Worm (Caenorhabditis elegans) whole organism, L4 larva: ENCODE measurements around the gene nhr-102.
"Not testable (repeated sequence)": the region's sequence is repeated elsewhere in the genome, so short reads cannot be mapped to it uniquely, and the experiment has no call there.

Experiments
- F26F4.8 ChIP-seq: fragments of 200-800 bp; sonication (Bioruptor generic); conservative IDR thresholded peaks from 2 replicates; pipeline ENCODE4 v1.3.6; 2022; ENCODE audit warnings: missing genetic modification characterization, missing compliant biosample characterization
- F37D6.2 ChIP-seq: sonication (generic microtip); optimal IDR thresholded peaks from 2 replicates; lab custom pipeline; 2016; ENCODE audit warnings: mild to moderate bottlenecking, missing genetic modification characterization, missing compliant biosample characterization
- F49E8.2 ChIP-seq: sonication (generic microtip); optimal IDR thresholded peaks from 2 replicates; lab custom pipeline; 2016; ENCODE audit warnings: missing compliant biosample characterization, mild to moderate bottlenecking, missing genetic modification characterization, borderline replicate concordance
- Y105C5A.15 ChIP-seq: fragments of 200-800 bp; sonication (Bioruptor generic); IDR thresholded peaks from 2 replicates; pipeline ENCODE4 v1.3.6; 2022; ENCODE audit warnings: missing genetic modification characterization, missing compliant biosample characterization
- aly-2 ChIP-seq: sonication (generic microtip); optimal IDR thresholded peaks from 2 replicates; lab custom pipeline; 2018; ENCODE audit warnings: missing biosample characterization, missing genetic modification characterization
- ceh-20 ChIP-seq: fragments of 200-800 bp; sonication (Bioruptor generic); IDR thresholded peaks from 2 replicates; pipeline ENCODE4 v1.3.6; 2022; ENCODE audit warnings: missing genetic modification reagents, missing genetic modification characterization, missing compliant biosample characterization
- ceh-32 ChIP-seq: sonication (generic microtip); optimal IDR thresholded peaks from 2 replicates; lab custom pipeline; 2016; ENCODE audit warnings: mild to moderate bottlenecking, missing genetic modification characterization, missing compliant biosample characterization; ENCODE audit not compliant: poor library complexity
- ceh-82 ChIP-seq: sonication (generic microtip); optimal IDR thresholded peaks from 2 replicates; lab custom pipeline; 2017; ENCODE audit warnings: missing biosample characterization, missing genetic modification characterization
- daf-12 ChIP-seq: fragments of 150-350 bp; optimal IDR thresholded peaks from 2 replicates; lab custom pipeline; 2014; ENCODE audit warnings: missing biosample characterization, missing genetic modification reagents, missing genetic modification characterization
- daf-16 ChIP-seq, 3 experiments: sonication (generic microtip); optimal IDR thresholded peaks; 2 replicates each; lab custom pipeline; 2016 to 2017; ENCODE audit warnings: missing genetic modification characterization in 3 of 3, missing genetic modification reagents in 3 of 3, mild to moderate bottlenecking in 2 of 3, missing compliant biosample characterization in 2 of 3, missing biosample characterization in 1 of 3, moderate library complexity in 1 of 3
- dmd-6 ChIP-seq: fragments of 200-800 bp; sonication (Bioruptor generic); IDR thresholded peaks from 2 replicates; pipeline ENCODE4 v1.3.6; 2022; ENCODE audit warnings: missing genetic modification reagents, missing genetic modification characterization, missing compliant biosample characterization
- dmd-8 ChIP-seq: fragments of 200-800 bp; sonication (Bioruptor generic); IDR thresholded peaks from 2 replicates; pipeline ENCODE4 v1.3.6; 2022; ENCODE audit warnings: missing genetic modification characterization, missing compliant biosample characterization
- duxl-1 ChIP-seq: sonication (generic microtip); optimal IDR thresholded peaks from 2 replicates; lab custom pipeline; 2016; ENCODE audit warnings: mild to moderate bottlenecking, missing genetic modification characterization, moderate library complexity, missing compliant biosample characterization; ENCODE audit not compliant: poor library complexity
- dve-1 ChIP-seq: sonication (generic microtip); optimal IDR thresholded peaks from 2 replicates; lab custom pipeline; 2017; ENCODE audit warnings: antibody characterized with exemption, mild to moderate bottlenecking, missing genetic modification characterization, missing compliant biosample characterization; ENCODE audit not compliant: insufficient read depth
- hlh-11 ChIP-seq: fragments of 200-800 bp; sonication (Bioruptor generic); optimal IDR thresholded peaks from 2 replicates; lab custom pipeline; 2018; ENCODE audit warnings: mild to moderate bottlenecking, missing genetic modification characterization, missing compliant biosample characterization
- hlh-30 ChIP-seq: sonication (generic microtip); optimal IDR thresholded peaks from 2 replicates; lab custom pipeline; 2017; ENCODE audit warnings: antibody characterized with exemption, mild to moderate bottlenecking, missing genetic modification characterization, missing compliant biosample characterization; ENCODE audit not compliant: insufficient read depth
- jun-1 ChIP-seq: fragments of 150-350 bp; optimal IDR thresholded peaks from 2 replicates; lab custom pipeline; 2014; ENCODE audit warnings: missing biosample characterization, missing genetic modification reagents, missing genetic modification characterization
- lin-39 ChIP-seq: fragments of 150-350 bp; optimal IDR thresholded peaks from 2 replicates; lab custom pipeline; 2014; ENCODE audit warnings: missing biosample characterization, missing genetic modification reagents, missing genetic modification characterization
- lsy-2 ChIP-seq, 2 experiments: fragments of 150-350 bp in 1 of 2; sonication (generic microtip) in 1 of 2; optimal IDR thresholded peaks; 2 replicates each; lab custom pipeline; 2014 to 2017; ENCODE audit warnings: missing biosample characterization in 2 of 2, missing genetic modification characterization in 2 of 2
- mdt-29 ChIP-seq: fragments of 200-800 bp; sonication (Bioruptor generic); IDR thresholded peaks from 2 replicates; pipeline ENCODE4 v1.3.6; 2022; ENCODE audit warnings: missing genetic modification reagents, missing genetic modification characterization, missing compliant biosample characterization
- mxl-3 ChIP-seq: fragments of 200-800 bp; sonication (Bioruptor generic); optimal IDR thresholded peaks from 2 replicates; lab custom pipeline; 2018; ENCODE audit warnings: mild to moderate bottlenecking, missing genetic modification characterization, missing compliant biosample characterization
- nhr-10 ChIP-seq: fragments of 150-350 bp; optimal IDR thresholded peaks from 2 replicates; lab custom pipeline; 2014; ENCODE audit warnings: missing biosample characterization, missing genetic modification characterization
- nhr-11 ChIP-seq: fragments of 150-350 bp; optimal IDR thresholded peaks from 2 replicates; lab custom pipeline; 2014; ENCODE audit warnings: missing biosample characterization, missing genetic modification characterization
- nhr-28 ChIP-seq: fragments of 150-350 bp; optimal IDR thresholded peaks from 2 replicates; lab custom pipeline; 2014; ENCODE audit warnings: missing biosample characterization, missing genetic modification characterization
- nhr-42 ChIP-seq: fragments of 200-800 bp; sonication (Bioruptor generic); IDR thresholded peaks from 2 replicates; pipeline ENCODE4 v1.3.6; 2022; ENCODE audit warnings: missing genetic modification characterization, missing compliant biosample characterization
- nhr-6 ChIP-seq: fragments of 150-350 bp; optimal IDR thresholded peaks from 2 replicates; lab custom pipeline; 2014; ENCODE audit warnings: missing biosample characterization, missing genetic modification characterization
- nhr-77 ChIP-seq: fragments of 150-350 bp; optimal IDR thresholded peaks from 2 replicates; lab custom pipeline; 2014; ENCODE audit warnings: missing biosample characterization, missing genetic modification characterization
- pha-4 ChIP-seq, 2 experiments: fragments of 150-350 bp in 1 of 2; fragments of 200-800 bp in 1 of 2; sonication (Bioruptor generic) in 1 of 2; IDR thresholded peaks in 1 of 2; optimal IDR thresholded peaks in 1 of 2; 2 replicates each; pipeline versions ENCODE4 v1.3.6 to Lab custom; 2014 to 2022; ENCODE audit warnings: missing genetic modification characterization in 2 of 2, missing genetic modification reagents in 2 of 2, missing biosample characterization in 1 of 2, missing compliant biosample characterization in 1 of 2
- php-3 ChIP-seq: fragments of 200-800 bp; sonication (Bioruptor generic); IDR thresholded peaks from 2 replicates; pipeline ENCODE4 v1.3.6; 2022; ENCODE audit warnings: missing genetic modification reagents, missing genetic modification characterization, missing compliant biosample characterization
- pqm-1 ChIP-seq: sonication (generic microtip); optimal IDR thresholded peaks from 2 replicates; lab custom pipeline; 2017; ENCODE audit warnings: missing biosample characterization, missing genetic modification characterization
- tag-97 ChIP-seq: fragments of 200-800 bp; sonication (Bioruptor generic); IDR thresholded peaks from 2 replicates; pipeline ENCODE4 v1.3.6; 2022; ENCODE audit warnings: missing genetic modification characterization, missing compliant biosample characterization
- unc-62 ChIP-seq, 3 experiments: fragments of 150-350 bp in 1 of 3; sonication (generic microtip); optimal IDR thresholded peaks in 2 of 3; peaks in 1 of 3; 1 replicate in 1 of 3; 2 replicates in 2 of 3; lab custom pipeline; 2014 to 2017; ENCODE audit warnings: missing biosample characterization in 3 of 3, missing genetic modification characterization in 3 of 3, missing genetic modification reagents in 3 of 3, missing genotype in 1 of 3
- vab-7 ChIP-seq: fragments of 200-800 bp; sonication (Bioruptor generic); IDR thresholded peaks from 2 replicates; pipeline ENCODE4 v1.3.6; 2022; ENCODE audit warnings: missing genetic modification reagents, missing genetic modification characterization, missing compliant biosample characterization
- zag-1 ChIP-seq: fragments of 150-350 bp; optimal IDR thresholded peaks from 2 replicates; lab custom pipeline; 2014; ENCODE audit warnings: missing biosample characterization, missing genetic modification characterization
- zip-11 ChIP-seq: fragments of 200-800 bp; sonication (Bioruptor generic); IDR thresholded peaks from 2 replicates; pipeline ENCODE4 v1.3.6; 2022; ENCODE audit warnings: missing genetic modification characterization, missing compliant biosample characterization

Gene nhr-102

ce11 chrV:15905530-15905929, 29.3 kb upstream of the nhr-102 start, which contains the start of the genes F35E8.1 and F35E8.2:
Gene F35E8.1, minus strand, starts transcription at chrV:15905630.
Gene F35E8.2, plus strand, starts transcription at chrV:15905661.
- TF ChIP-seq dmd-6 (0 out of 2 replicates have a peak, but pooled peaks have one; percentile 14), daf-16 (tag; optimal IDR thresholded peaks at IDR 0.05; lab: Kevin White, UChicago) (peak; percentile 46)
- TF ChIP-seq daf-16 (GFP tag; optimal IDR thresholded peaks at IDR 0.05; lab: Kevin White, UChicago) = not testable (repeated sequence)

DNA sequence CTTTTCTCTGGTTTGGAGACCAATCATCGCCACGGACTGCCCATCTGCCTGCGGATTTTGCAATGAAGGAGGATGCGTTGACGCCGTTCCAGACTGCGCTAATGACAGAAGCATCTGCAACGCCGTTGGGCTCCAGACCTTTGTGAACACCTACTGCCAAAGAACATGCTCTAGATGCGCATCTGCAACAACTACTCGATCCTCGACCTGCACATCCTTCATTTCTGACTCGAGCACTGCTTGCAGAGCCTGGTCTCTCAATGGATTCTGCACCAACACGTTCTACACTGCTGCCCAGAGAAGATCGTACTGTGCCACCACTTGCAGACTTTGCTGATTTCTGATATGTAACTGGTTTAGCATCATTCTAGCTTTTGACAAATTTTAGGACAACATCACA, 24.4 kb upstream of the nhr-102 start:
- no peak for TF ChIP-seq mxl-3 (GFP tag; lab: Kevin White, UChicago)

DNA sequence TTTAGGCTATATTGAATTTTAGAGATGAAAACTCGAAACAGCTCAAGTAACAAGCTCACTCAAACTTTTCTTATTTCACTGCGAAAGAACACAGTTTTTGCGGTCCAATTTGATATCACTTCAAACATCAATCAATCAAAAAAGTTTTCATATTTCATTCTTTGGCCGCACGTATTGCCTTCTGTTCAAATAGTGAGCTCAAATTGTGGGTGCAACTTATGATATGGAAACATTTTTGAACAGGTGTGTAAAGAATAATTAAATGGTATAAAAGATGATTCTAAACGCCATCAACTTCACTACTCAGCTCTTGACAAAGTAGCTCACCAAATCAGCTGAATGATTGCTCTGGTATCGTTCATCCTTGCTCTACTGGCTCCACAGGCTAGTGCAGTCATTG, 23.5 kb upstream of the nhr-102 start, which contains the start of gene T06C12.14:
Gene T06C12.14 (plus strand): TSS at position 301 of the 400 bp plus-strand sequence.
- TF ChIP-seq unc-62 (GFP tag; optimal IDR thresholded peaks at IDR 0.05 in 1 of 2; lab: Kevin White, UChicago) (peak in 1 of 2 experiments; percentile 53), unc-62 (tag; optimal IDR thresholded peaks at IDR 0.05; lab: Kevin White, UChicago) (no peak), daf-12 (tag; lab: Kevin White, UChicago) (no peak)

DNA sequence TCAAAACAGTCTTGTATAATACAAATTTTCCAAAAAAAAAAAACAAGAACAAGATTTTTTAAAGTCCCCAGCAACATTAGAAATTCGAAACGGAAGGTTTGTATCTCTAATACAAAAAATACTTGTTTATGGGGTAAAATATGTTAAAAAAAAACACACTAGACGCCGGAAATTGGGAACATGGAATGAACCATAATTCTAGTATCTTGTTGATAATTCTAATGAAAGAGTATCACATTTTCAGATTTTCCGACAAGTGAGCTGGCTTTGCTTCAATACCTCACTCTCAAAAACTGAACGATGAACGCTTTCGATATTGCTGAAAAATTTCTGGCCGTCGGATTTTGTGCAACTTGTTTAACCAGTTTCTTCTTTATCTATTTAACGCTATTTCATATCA, 21.5 kb upstream of the nhr-102 start, which contains the start of gene str-60:
Gene str-60 (plus strand): TSS at position 301 of the 400 bp plus-strand sequence.
- no peak for TF ChIP-seq aly-2 (tag; lab: Kevin White, UChicago)
- TF ChIP-seq lsy-2 (tag; optimal IDR thresholded peaks at IDR 0.05; lab: Kevin White, UChicago) = no peak
- no peak for TF ChIP-seq nhr-10 (tag; lab: Kevin White, UChicago)
- TF ChIP-seq, all 104 proteins: peak for 0

ce11 chrV:15896671-15897070, 20.5 kb upstream of the nhr-102 start, which contains the start of gene nhr-213:
Gene nhr-213, minus strand, starts transcription at chrV:15896771.
- no peak for TF ChIP-seq lin-39 (tag; lab: Kevin White, UChicago)

DNA sequence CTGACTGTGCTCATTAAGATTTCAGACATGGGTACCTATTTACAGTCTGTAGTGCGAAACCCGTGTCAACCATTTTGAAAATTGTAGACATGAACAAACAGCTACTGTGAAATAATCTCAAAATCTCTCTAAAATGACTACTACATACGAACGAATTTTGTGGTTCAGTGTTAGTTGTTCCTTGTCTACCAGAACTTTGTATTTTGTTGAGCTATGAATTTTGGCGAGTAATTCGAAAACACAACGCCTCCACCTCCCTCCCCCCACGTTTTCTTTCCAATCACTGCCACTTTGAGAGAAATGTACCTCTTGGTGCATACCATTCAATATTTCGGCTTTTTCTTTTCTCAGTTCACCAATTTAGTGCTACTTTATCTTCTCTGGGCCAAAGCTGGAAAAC, 16.5 kb upstream of the nhr-102 start, which contains the start of gene T06C12.11:
Gene T06C12.11 (plus strand): TSS at position 301 of the 400 bp plus-strand sequence.
- TF ChIP-seq tag-97 = no peak
- TF ChIP-seq nhr-28 (tag; lab: Kevin White, UChicago) = no peak

ce11 chrV:15891761-15892160, 15.6 kb upstream of the nhr-102 start, which contains the start of gene T06C12.12:
Gene T06C12.12, plus strand, starts transcription at chrV:15892061.
- TF ChIP-seq F26F4.8 (GFP tag; lab: Robert Waterston, UW) = no peak
- TF ChIP-seq, all 104 proteins: peak for 0

DNA sequence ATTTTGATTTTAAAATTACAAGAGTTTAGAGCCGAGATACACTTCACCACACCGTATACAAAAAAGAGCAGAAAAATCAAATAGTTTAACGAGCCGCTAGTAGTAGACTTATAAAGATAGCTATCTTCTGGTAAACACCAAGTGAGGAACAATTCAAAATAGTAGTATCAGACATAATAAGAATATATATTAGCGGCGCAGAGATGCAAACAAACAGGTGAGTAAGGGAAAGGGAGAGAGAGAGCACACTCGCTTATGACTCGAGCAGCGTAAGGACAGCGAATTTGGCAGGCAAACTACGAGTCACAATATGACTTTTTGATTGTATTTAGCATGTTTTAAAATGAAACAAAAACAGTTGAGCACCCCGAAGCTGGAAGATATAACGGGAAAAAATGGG, 15.1 kb upstream of the nhr-102 start:
- no peak for TF ChIP-seq jun-1 (tag; lab: Kevin White, UChicago)
- TF ChIP-seq nhr-6 (tag; lab: Kevin White, UChicago) = peak; percentile 25
- TF ChIP-seq nhr-77 (tag; lab: Kevin White, UChicago) = peak; percentile 24
- TF ChIP-seq hlh-30 (tag; lab: Kevin White, UChicago) = peak; percentile 28
- TF ChIP-seq ceh-20 = no peak
- TF ChIP-seq ceh-82 = no peak
- no peak for TF ChIP-seq vab-7 (GFP tag; lab: Robert Waterston, UW)
- no peak for TF ChIP-seq nhr-42 (GFP tag; lab: Robert Waterston, UW)
- peak; percentile 61 for TF ChIP-seq dmd-6
- no peak for TF ChIP-seq pha-4 (GFP tag; IDR thresholded peaks at IDR 0.05; lab: Robert Waterston, UW)
- TF ChIP-seq pha-4 (tag; optimal IDR thresholded peaks at IDR 0.05; lab: Kevin White, UChicago) = peak; percentile 43
- TF ChIP-seq dve-1 (tag; lab: Kevin White, UChicago) = peak; percentile 59
- TF ChIP-seq F37D6.2 = no peak
- no peak for TF ChIP-seq zag-1 (tag; lab: Kevin White, UChicago)
- TF ChIP-seq php-3 = 0 out of 2 replicates have a peak, but pooled peaks have one; percentile 6
- TF ChIP-seq nhr-11 = no peak
- no peak for TF ChIP-seq zip-11 (GFP tag; lab: Robert Waterston, UW)
- TF ChIP-seq pqm-1 = peak; percentile 70
- no peak for TF ChIP-seq Y105C5A.15 (GFP tag; lab: Robert Waterston, UW)
- no peak for TF ChIP-seq duxl-1 (tag; lab: Kevin White, UChicago)
- no peak for TF ChIP-seq dmd-8 (GFP tag; lab: Robert Waterston, UW)
- no peak for TF ChIP-seq ceh-32 (tag; lab: Kevin White, UChicago)
- TF ChIP-seq F49E8.2 (tag; lab: Kevin White, UChicago) = no peak
- TF ChIP-seq hlh-11 (tag; lab: Kevin White, UChicago) = peak; percentile 67
- TF ChIP-seq mdt-29 = no peak
- peak; percentile 91 for TF ChIP-seq nhr-28 (tag; lab: Kevin White, UChicago)
